Worm (Caenorhabditis elegans): ENCODE measurements around the gene glb-2.

DNA sequence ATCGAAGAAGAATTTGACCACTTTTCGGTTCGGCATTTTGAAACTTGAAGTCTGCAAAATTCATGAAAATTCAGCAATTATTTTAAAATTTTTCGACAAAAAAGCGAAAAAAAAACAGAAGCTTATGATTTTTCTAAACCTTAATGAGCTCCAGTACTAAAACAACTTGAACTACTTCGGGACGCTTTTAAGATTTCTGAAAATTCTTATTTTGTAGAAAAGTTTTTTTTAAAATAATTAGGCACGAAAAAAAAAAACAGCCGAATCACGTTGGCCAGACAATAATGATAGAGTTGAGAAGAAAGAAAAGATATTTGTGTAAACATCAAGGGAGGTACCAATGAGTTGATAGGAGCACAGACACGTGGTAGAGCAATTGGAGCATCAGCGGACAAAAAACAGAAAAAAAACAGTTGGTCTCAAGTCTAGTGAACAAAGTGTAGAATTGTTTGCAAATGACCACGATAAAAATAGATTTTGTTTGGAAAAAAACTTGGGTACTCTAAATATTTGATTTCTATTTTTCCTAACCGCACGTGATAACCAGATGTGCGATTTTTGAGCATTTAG is 20.7 kb downstream of the glb-2 start, which contains the start of gene gstk-2:
- TF ChIP-seq ama-1 (optimal IDR thresholded peaks at IDR 0.05) (no peak), nhr-6 (tag; optimal IDR thresholded peaks at IDR 0.05) (no peak), dpl-1 (GFP tag; optimal IDR thresholded peaks at IDR 0.05) (no peak), egl-27 (tag; optimal IDR thresholded peaks at IDR 0.05) (no peak), cey-2 (tag; optimal IDR thresholded peaks at IDR 0.05; ENCODE audit: borderline replicate concordance, insufficient read depth) (no peak), ztf-11 (tag; optimal IDR thresholded peaks at IDR 0.05) (no peak), F10B5.3 (tag; optimal IDR thresholded peaks at IDR 0.05) (no peak), ztf-7 (tag; optimal IDR thresholded peaks at IDR 0.05) (no peak)

Data from whole organism, L4 larva.